Fruit fly (Drosophila melanogaster) whole organism, embryonic: ENCODE results near the gene CG32483.

Source experiments
- Awh ChIP-seq: fragments of 200-800 bp; sonication (Bioruptor generic); IDR thresholded peaks from 2 replicates; pipeline ENCODE4, ENCODE4 v1.3.6; 2022; ENCODE audit warnings: missing biosample characterization, missing genetic modification characterization
- CG10959 ChIP-seq: fragments of 200-800 bp; sonication (Bioruptor generic); IDR thresholded peaks from 2 replicates; pipeline ENCODE4 v1.3.6; 2022; ENCODE audit warnings: missing biosample characterization, missing genetic modification characterization
- CG11398 ChIP-seq: fragments of 200-800 bp; sonication (Bioruptor generic); optimal IDR thresholded peaks from 2 replicates; lab custom pipeline; 2016; ENCODE audit warnings: missing biosample characterization, missing genetic modification characterization
- CG12236 ChIP-seq: fragments of 200-800 bp; sonication (Bioruptor generic); optimal IDR thresholded peaks from 2 replicates; lab custom pipeline; 2016; ENCODE audit warnings: missing biosample characterization, missing genetic modification characterization
- CG14667 ChIP-seq: fragments of 200-800 bp; sonication (Bioruptor generic); IDR thresholded peaks from 2 replicates; pipeline ENCODE4 v1.3.6; 2022; ENCODE audit warnings: missing biosample characterization, missing genetic modification characterization
- CG1602 ChIP-seq: fragments of 200-800 bp; sonication (Bioruptor generic); optimal IDR thresholded peaks from 3 replicates; lab custom pipeline; 2016; ENCODE audit warnings: missing biosample characterization, missing genetic modification characterization
- CG17359 ChIP-seq: fragments of 200-800 bp; sonication (Bioruptor generic); optimal IDR thresholded peaks from 3 replicates; lab custom pipeline; 2018; ENCODE audit warnings: missing biosample characterization, mild to moderate bottlenecking, missing genetic modification characterization, moderate library complexity
- CG17612 ChIP-seq: fragments of 200-800 bp; sonication (Bioruptor generic); IDR thresholded peaks from 2 replicates; pipeline ENCODE4 v1.3.6; 2022; ENCODE audit warnings: missing biosample characterization, missing genetic modification characterization
- CG17802 ChIP-seq: fragments of 200-800 bp; sonication (Bioruptor generic); optimal IDR thresholded peaks from 2 replicates; lab custom pipeline; 2018; ENCODE audit warnings: missing biosample characterization, mild to moderate bottlenecking, missing genetic modification characterization, moderate library complexity
- CG2120 ChIP-seq: fragments of 200-800 bp; sonication (Bioruptor generic); optimal IDR thresholded peaks from 3 replicates; lab custom pipeline; 2016; ENCODE audit warnings: missing biosample characterization, missing genetic modification characterization
- CG2129 ChIP-seq: fragments of 200-800 bp; sonication (Bioruptor generic); IDR thresholded peaks from 2 replicates; pipeline ENCODE4 v1.3.6; 2022; ENCODE audit warnings: missing biosample characterization, missing genetic modification characterization; ENCODE audit not compliant: partially characterized antibody
- CG2199 ChIP-seq: fragments of 200-800 bp; sonication (Bioruptor generic); IDR thresholded peaks from 3 replicates; pipeline ENCODE4 v1.3.6; 2022; ENCODE audit warnings: missing biosample characterization, missing genetic modification characterization
- CG2202 ChIP-seq: fragments of 200-800 bp; sonication (Bioruptor generic); optimal IDR thresholded peaks from 2 replicates; lab custom pipeline; 2018; ENCODE audit warnings: missing biosample characterization, mild to moderate bottlenecking, missing genetic modification characterization
- CG30020 ChIP-seq: fragments of 200-800 bp; optimal IDR thresholded peaks from 2 replicates; lab custom pipeline; 2019; ENCODE audit warnings: missing biosample characterization, mild to moderate bottlenecking, missing genetic modification characterization, moderate library complexity
- CG42726 ChIP-seq: fragments of 200-800 bp; sonication (Bioruptor generic); IDR thresholded peaks from 2 replicates; pipeline ENCODE4 v1.3.6; 2022; ENCODE audit warnings: missing biosample characterization, missing genetic modification characterization; ENCODE audit not compliant: partially characterized antibody
- CG4282 ChIP-seq: fragments of 200-800 bp; sonication (Bioruptor generic); optimal IDR thresholded peaks from 2 replicates; lab custom pipeline; 2016; ENCODE audit warnings: missing biosample characterization, missing genetic modification characterization
- CG5180 ChIP-seq: fragments of 200-800 bp; sonication (Bioruptor generic); optimal IDR thresholded peaks from 3 replicates; lab custom pipeline; 2017; ENCODE audit warnings: missing biosample characterization, missing genetic modification characterization, mild to moderate bottlenecking, moderate library complexity, missing genetic modification reagents
- CG6813 ChIP-seq: fragments of 200-800 bp; sonication (Bioruptor generic); optimal IDR thresholded peaks from 2 replicates; lab custom pipeline; 2017; ENCODE audit warnings: missing biosample characterization, missing genetic modification characterization, mild to moderate bottlenecking, moderate library complexity, missing genetic modification reagents
- CG8388 ChIP-seq: fragments of 200-800 bp; sonication (Bioruptor generic); optimal IDR thresholded peaks from 2 replicates; lab custom pipeline; 2019; ENCODE audit warnings: missing biosample characterization, mild to moderate bottlenecking, missing genetic modification characterization, moderate library complexity
- Dfd ChIP-seq, 2 experiments: fragments of >200 bp; optimal IDR thresholded peaks; 2 replicates each; lab custom pipeline; 2017; ENCODE audit warnings: missing biosample characterization in 2 of 2, missing genetic modification characterization in 2 of 2
- Eip74EF ChIP-seq, 2 experiments: fragments of 200-800 bp in 1 of 2; fragments of >200 bp in 1 of 2; sonication (Bioruptor generic) in 1 of 2; optimal IDR thresholded peaks; 2 replicates each; lab custom pipeline; 2017 to 2019; ENCODE audit warnings: missing biosample characterization in 2 of 2, missing genetic modification characterization in 2 of 2, mild to moderate bottlenecking in 1 of 2, moderate library complexity in 1 of 2
- Gug ChIP-seq: fragments of 200-800 bp; sonication (Bioruptor generic); IDR thresholded peaks from 4 replicates; pipeline ENCODE4 v1.3.6; 2022; ENCODE audit warnings: missing biosample characterization, missing genetic modification characterization
- H2.0 ChIP-seq: fragments of 200-800 bp; sonication (Bioruptor generic); IDR thresholded peaks from 2 replicates; pipeline ENCODE4 v1.3.6; 2022; ENCODE audit warnings: missing biosample characterization, missing genetic modification characterization
- Max ChIP-seq: fragments of 200-800 bp; sonication (Bioruptor generic); optimal IDR thresholded peaks from 2 replicates; lab custom pipeline; 2016; ENCODE audit warnings: missing biosample characterization, mild to moderate bottlenecking, missing genetic modification characterization
- Mrtf ChIP-seq: fragments of 200-800 bp; sonication (Bioruptor generic); IDR thresholded peaks from 3 replicates; pipeline ENCODE4 v1.3.6; 2022; ENCODE audit warnings: missing biosample characterization, missing genetic modification characterization
- Sin3A ChIP-seq: fragments of >200 bp; optimal IDR thresholded peaks from 2 replicates; lab custom pipeline; 2018
- Sox100B ChIP-seq: fragments of 200-800 bp; sonication (Bioruptor generic); optimal IDR thresholded peaks from 3 replicates; lab custom pipeline; 2018; ENCODE audit warnings: missing biosample characterization, mild to moderate bottlenecking, missing genetic modification characterization
- Usf ChIP-seq: fragments of 200-800 bp; sonication (Bioruptor generic); optimal IDR thresholded peaks from 2 replicates; lab custom pipeline; 2017; ENCODE audit warnings: missing genotype, missing biosample characterization, missing genetic modification characterization
- Xrp1 ChIP-seq: fragments of 200-800 bp; sonication (Bioruptor generic); IDR thresholded peaks from 2 replicates; pipeline ENCODE4 v1.3.6; 2022; ENCODE audit warnings: missing biosample characterization, missing genetic modification characterization
- ab ChIP-seq: fragments of 200-800 bp; sonication (Bioruptor generic); optimal IDR thresholded peaks from 2 replicates; lab custom pipeline; 2016; ENCODE audit warnings: missing biosample characterization, missing genetic modification characterization
- ac ChIP-seq: fragments of 200-800 bp; sonication (Bioruptor generic); optimal IDR thresholded peaks from 3 replicates; lab custom pipeline; 2017; ENCODE audit warnings: missing biosample characterization, mild to moderate bottlenecking, missing genetic modification characterization
- bab2 ChIP-seq: fragments of 200-800 bp; sonication (Bioruptor generic); optimal IDR thresholded peaks from 2 replicates; lab custom pipeline; 2016; ENCODE audit warnings: missing biosample characterization, missing genetic modification characterization
- crc ChIP-seq: fragments of 200-800 bp; sonication (Bioruptor generic); optimal IDR thresholded peaks from 2 replicates; lab custom pipeline; 2016; ENCODE audit warnings: missing biosample characterization, missing genetic modification characterization
- crol ChIP-seq: fragments of 200-800 bp; sonication (Bioruptor generic); IDR thresholded peaks from 2 replicates; pipeline ENCODE4 v1.3.6; 2022; ENCODE audit warnings: missing biosample characterization, missing genetic modification characterization
- dan ChIP-seq: fragments of 200-800 bp; sonication (Bioruptor generic); IDR thresholded peaks from 2 replicates; pipeline ENCODE4 v1.3.6; 2022; ENCODE audit warnings: missing biosample characterization, missing genetic modification characterization
- danr ChIP-seq: fragments of 200-800 bp; sonication (Bioruptor generic); IDR thresholded peaks from 2 replicates; pipeline ENCODE4 v1.3.6; 2022; ENCODE audit warnings: missing biosample characterization, missing genetic modification characterization
- dati ChIP-seq: fragments of 200-800 bp; sonication (Bioruptor generic); IDR thresholded peaks from 2 replicates; pipeline ENCODE4 v1.3.6; 2022; ENCODE audit warnings: missing biosample characterization, missing genetic modification characterization
- dmrt99B ChIP-seq: fragments of 200-800 bp; sonication (Bioruptor generic); optimal IDR thresholded peaks from 2 replicates; lab custom pipeline; 2018; ENCODE audit warnings: missing biosample characterization, mild to moderate bottlenecking, missing genetic modification characterization, moderate library complexity
- en ChIP-seq: fragments of 200-800 bp; sonication (Bioruptor generic); optimal IDR thresholded peaks from 2 replicates; lab custom pipeline; 2016; ENCODE audit warnings: missing biosample characterization, missing genetic modification characterization
- eve ChIP-seq, 2 experiments: fragments of >200 bp; optimal IDR thresholded peaks; 2 replicates each; lab custom pipeline; 2017; ENCODE audit warnings: missing biosample characterization in 2 of 2, missing genetic modification characterization in 2 of 2
- ewg ChIP-seq: fragments of 200-800 bp; sonication (Bioruptor generic); optimal IDR thresholded peaks from 3 replicates; lab custom pipeline; 2017; ENCODE audit warnings: mild to moderate bottlenecking, missing biosample characterization, missing genetic modification reagents, missing genetic modification characterization
- fd96Cb ChIP-seq: fragments of 200-800 bp; sonication (Bioruptor generic); optimal IDR thresholded peaks from 2 replicates; lab custom pipeline; 2018; ENCODE audit warnings: missing biosample characterization, mild to moderate bottlenecking, missing genetic modification characterization, moderate library complexity
- ind ChIP-seq: fragments of 200-800 bp; sonication (Bioruptor generic); optimal IDR thresholded peaks from 3 replicates; lab custom pipeline; 2016; ENCODE audit warnings: missing biosample characterization, missing genetic modification characterization
- kah ChIP-seq: fragments of 200-800 bp; sonication (Bioruptor generic); optimal IDR thresholded peaks from 2 replicates; lab custom pipeline; 2018; ENCODE audit warnings: missing biosample characterization, mild to moderate bottlenecking, missing genetic modification characterization
- kay ChIP-seq: fragments of 200-800 bp; sonication (Bioruptor generic); optimal IDR thresholded peaks from 2 replicates; lab custom pipeline; 2016; ENCODE audit warnings: missing biosample characterization, missing genetic modification characterization
- maf-S ChIP-seq: fragments of 200-800 bp; sonication (Bioruptor generic); optimal IDR thresholded peaks from 2 replicates; lab custom pipeline; 2016; ENCODE audit warnings: missing biosample characterization, missing genetic modification characterization
- peb ChIP-seq: fragments of 200-800 bp; sonication (Bioruptor generic); IDR thresholded peaks from 2 replicates; pipeline ENCODE4 v1.3.6; 2022; ENCODE audit warnings: missing biosample characterization, missing genetic modification characterization
- stc ChIP-seq: fragments of 200-800 bp; sonication (Bioruptor generic); IDR thresholded peaks from 2 replicates; pipeline ENCODE4 v1.3.6; 2022; ENCODE audit warnings: missing biosample characterization, missing genetic modification characterization
- tio ChIP-seq: fragments of 200-800 bp; sonication (Bioruptor generic); optimal IDR thresholded peaks from 2 replicates; lab custom pipeline; 2017; ENCODE audit warnings: missing biosample characterization, missing genetic modification characterization, inconsistent platforms
- z ChIP-seq: fragments of 200-800 bp; sonication (Bioruptor generic); IDR thresholded peaks from 3 replicates; pipeline ENCODE4 v1.3.6; 2022; ENCODE audit warnings: missing biosample characterization, missing genetic modification characterization

Gene CG32483

DNA sequence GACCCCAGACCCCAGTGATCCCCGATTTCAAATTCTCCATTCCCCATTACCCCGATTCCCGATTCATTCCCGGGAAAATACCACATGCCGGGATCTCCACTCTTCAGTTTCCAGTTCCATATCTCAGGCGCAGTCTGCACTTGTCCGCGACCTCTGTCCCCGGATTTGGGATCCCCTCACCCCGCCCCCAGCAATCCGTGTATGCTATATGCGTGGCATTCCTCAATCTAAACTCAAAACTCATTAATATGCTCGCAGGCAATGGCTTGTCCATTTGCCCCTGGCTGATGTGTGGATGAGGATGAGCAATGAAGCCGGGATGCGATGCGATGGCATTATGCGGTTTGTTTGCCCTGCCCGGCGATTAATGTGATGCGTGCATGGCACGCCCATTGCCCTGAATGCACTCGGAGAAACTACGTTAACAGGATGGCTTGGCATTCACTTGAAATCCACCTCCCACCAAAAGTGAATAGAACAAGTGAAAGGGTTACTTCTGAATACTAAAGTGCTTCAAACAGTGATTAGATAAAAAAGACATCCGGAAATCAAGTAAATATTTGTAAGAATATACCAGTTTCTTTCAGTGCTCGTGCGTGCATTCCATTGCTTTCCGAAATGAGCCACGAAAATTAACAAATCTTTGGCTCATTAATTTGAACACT lies 35.8 kb upstream of the CG32483 start (continued):
- peak; percentile 59 for TF ChIP-seq dmrt99B (tag; lab: Kevin White, UChicago)
- TF ChIP-seq CG11398 (GFP tag; lab: Kevin White, UChicago): peak; percentile 77
- TF ChIP-seq CG17612 (GFP tag; lab: Robert Waterston, UW): no peak; the same call in 1 of the 2 replicates
- TF ChIP-seq CG10959 (GFP tag; lab: Robert Waterston, UW): peak; percentile 98
- TF ChIP-seq ewg: peak; percentile 55
- TF ChIP-seq eve (GFP tag; optimal IDR thresholded peaks at IDR 0.05; lab: Kevin White, UChicago): peak; percentile 18 to 48
- peak; percentile 93 for TF ChIP-seq CG2202 (tag; lab: Kevin White, UChicago)
- peak; percentile 82 for TF ChIP-seq bab2 (GFP tag; lab: Kevin White, UChicago)
- TF ChIP-seq CG5180 (GFP tag; lab: Kevin White, UChicago): peak; percentile 0
- peak; percentile 72 for TF ChIP-seq en (GFP tag; lab: Kevin White, UChicago)
- TF ChIP-seq CG17359 (tag; lab: Kevin White, UChicago): peak; percentile 55
- TF ChIP-seq crc (GFP tag; lab: Kevin White, UChicago): peak; percentile 50
- peak; percentile 86 for TF ChIP-seq CG1602
- TF ChIP-seq ab (GFP tag; lab: Kevin White, UChicago): peak; percentile 14
- peak; percentile 31 for TF ChIP-seq CG30020 (tag; lab: Kevin White, UChicago)
- peak; percentile 75 for TF ChIP-seq Usf (GFP tag; lab: Kevin White, UChicago)
- peak; percentile 66 for TF ChIP-seq maf-S (GFP tag; lab: Kevin White, UChicago)
- no peak for TF ChIP-seq CG42726 (GFP tag; lab: Robert Waterston, UW)
- peak; percentile 95 for TF ChIP-seq dan (GFP tag; lab: Robert Waterston, UW)
- TF ChIP-seq z: peak; percentile 61; the same call in 2 of the 3 replicates
- peak; percentile 31 for TF ChIP-seq ind
- TF ChIP-seq CG6813 (GFP tag; lab: Kevin White, UChicago): peak; percentile 73
- TF ChIP-seq crol (GFP tag; lab: Robert Waterston, UW): peak; percentile 90
- peak; percentile 54 for TF ChIP-seq Awh
- TF ChIP-seq tio (GFP tag; lab: Kevin White, UChicago): peak; percentile 78
- peak; percentile 45; the same call in 1 of the 2 replicates for TF ChIP-seq H2.0 (GFP tag; lab: Robert Waterston, UW)
- TF ChIP-seq CG8388: peak; percentile 87
- TF ChIP-seq Mrtf: peak; percentile 51; the same call in 1 of the 3 replicates
- peak; percentile 79 for TF ChIP-seq peb
- no peak for TF ChIP-seq Sin3A (lab: Kevin White, UChicago)
- TF ChIP-seq Gug (GFP tag; lab: Robert Waterston, UW): peak; percentile 71; the same call in 2 of the 4 replicates
- TF ChIP-seq CG2120 (GFP tag; lab: Kevin White, UChicago): no peak
- TF ChIP-seq CG17802 (tag; lab: Kevin White, UChicago): peak; percentile 68
- TF ChIP-seq Sox100B (GFP tag; lab: Kevin White, UChicago): peak; percentile 33
- peak; percentile 93 for TF ChIP-seq ac (GFP tag; lab: Kevin White, UChicago)
- TF ChIP-seq kah: peak; percentile 20
- no peak for TF ChIP-seq CG2129 (GFP tag; lab: Robert Waterston, UW)
- TF ChIP-seq fd96Cb (tag; lab: Kevin White, UChicago): peak; percentile 86
- peak; percentile 72 for TF ChIP-seq CG14667
- peak; percentile 48 for TF ChIP-seq CG4282 (GFP tag; lab: Kevin White, UChicago)
- TF ChIP-seq danr (GFP tag; lab: Robert Waterston, UW): peak; percentile 63; the same call in 1 of the 2 replicates
- TF ChIP-seq Eip74EF (GFP tag; optimal IDR thresholded peaks at IDR 0.05; lab: Kevin White, UChicago): peak in 1 of 2 experiments; percentile 30
- TF ChIP-seq stc (GFP tag; lab: Robert Waterston, UW): peak; percentile 42; the same call in 1 of the 2 replicates
- TF ChIP-seq kay (GFP tag; lab: Kevin White, UChicago): peak; percentile 8
- peak; percentile 77 for TF ChIP-seq CG12236 (GFP tag; lab: Kevin White, UChicago)
- peak; percentile 70 for TF ChIP-seq dati
- TF ChIP-seq CG2199 (GFP tag; lab: Robert Waterston, UW): peak; percentile 78; the same call in 2 of the 3 replicates
- TF ChIP-seq Max (GFP tag; lab: Kevin White, UChicago): peak; percentile 66
- TF ChIP-seq Xrp1 (GFP tag; lab: Robert Waterston, UW): peak; percentile 97
- TF ChIP-seq Dfd (GFP tag; optimal IDR thresholded peaks at IDR 0.05; lab: Kevin White, UChicago): no peak
